Fruit fly (Drosophila melanogaster): Measurements from ENCODE around the gene CG32407.

CG32407 gene

dm6 chr3L:5922005-5922685 is at the start of gene CG32407:
CG32407 (plus strand) TSS chr3L:5922055.
- no peak for TF ChIP-seq CG14014 (GFP tag; IDR thresholded peaks at IDR 0.05)
- TF ChIP-seq lilli (GFP tag; optimal IDR thresholded peaks at IDR 0.05): no peak
- no peak for TF ChIP-seq H2.0 (GFP tag; IDR thresholded peaks at IDR 0.05)
- no peak for TF ChIP-seq CG11504 (tag; optimal IDR thresholded peaks at IDR 0.05)
- TF ChIP-seq zen (tag; optimal IDR thresholded peaks at IDR 0.05): no peak
- TF ChIP-seq Xrp1 (GFP tag; IDR thresholded peaks at IDR 0.05): 0 out of 2 replicates have a peak, but pooled peaks have one; percentile 20
- no peak for TF ChIP-seq CG8765 (GFP tag; IDR thresholded peaks at IDR 0.05)
- TF ChIP-seq MTF-1 (GFP tag; optimal IDR thresholded peaks at IDR 0.05; ENCODE audit: borderline replicate concordance): no peak
- TF ChIP-seq CG33557 (GFP tag; optimal IDR thresholded peaks at IDR 0.05): no peak
- TF ChIP-seq ftz-f1 (GFP tag; optimal IDR thresholded peaks at IDR 0.05): no peak
- 0 out of 2 replicates have a peak, but pooled peaks have one; percentile 23 for TF ChIP-seq E2f1 (GFP tag; IDR thresholded peaks at IDR 0.05)
- no peak for TF ChIP-seq CG16815 (GFP tag; optimal IDR thresholded peaks at IDR 0.05)
- TF ChIP-seq hkb (optimal IDR thresholded peaks at IDR 0.05): no peak
- peak; percentile 13; the same call in 1 of the 2 replicates for TF ChIP-seq hkb (GFP tag; IDR thresholded peaks at IDR 0.05)
- TF ChIP-seq repo (GFP tag; optimal IDR thresholded peaks at IDR 0.05): peak; percentile 2
- TF ChIP-seq CG15479 (GFP tag; optimal IDR thresholded peaks at IDR 0.05): no peak
- no peak for TF ChIP-seq jing (GFP tag; optimal IDR thresholded peaks at IDR 0.05)
- no peak for TF ChIP-seq CG7839 (tag; optimal IDR thresholded peaks at IDR 0.05)
- no peak for TF ChIP-seq CG31224 (GFP tag; IDR thresholded peaks at IDR 0.05)
- no peak for TF ChIP-seq dan (GFP tag; IDR thresholded peaks at IDR 0.05)
- no peak for TF ChIP-seq CG1233 (GFP tag; optimal IDR thresholded peaks at IDR 0.05)
- TF ChIP-seq Dref (GFP tag; IDR thresholded peaks at IDR 0.05): no peak
- no peak for TF ChIP-seq nom (GFP tag; optimal IDR thresholded peaks at IDR 0.05)
- peak; percentile 53 for TF ChIP-seq Hey (tag; optimal IDR thresholded peaks at IDR 0.05)
- no peak for TF ChIP-seq CG14441 (GFP tag; IDR thresholded peaks at IDR 0.05)
- no peak for TF ChIP-seq crc (GFP tag; optimal IDR thresholded peaks at IDR 0.05)
- TF ChIP-seq CG8388 (GFP tag; optimal IDR thresholded peaks at IDR 0.05): no peak
- TF ChIP-seq TFAM (GFP tag; optimal IDR thresholded peaks at IDR 0.05): no peak
- no peak for TF ChIP-seq CG30020 (tag; optimal IDR thresholded peaks at IDR 0.05)
- TF ChIP-seq CG6813 (GFP tag; optimal IDR thresholded peaks at IDR 0.05): peak; percentile 2
- TF ChIP-seq BtbVII (GFP tag; optimal IDR thresholded peaks at IDR 0.05): no peak
- TF ChIP-seq exex (tag; optimal IDR thresholded peaks at IDR 0.05): peak; percentile 58
- peak in 1 of 2 experiments; percentile 4 for TF ChIP-seq Hr78 (GFP tag; optimal IDR thresholded peaks at IDR 0.05)
- no peak for TF ChIP-seq Ada2b (GFP tag; IDR thresholded peaks at IDR 0.05)
- no peak for TF ChIP-seq sisA (GFP tag; IDR thresholded peaks at IDR 0.05)
- TF ChIP-seq zen2 (GFP tag; IDR thresholded peaks at IDR 0.05; ENCODE audit: partially characterized antibody): no peak
- no peak for TF ChIP-seq Six4 (GFP tag; optimal IDR thresholded peaks at IDR 0.05)
- peak; percentile 65 for TF ChIP-seq pros (GFP tag; optimal IDR thresholded peaks at IDR 0.05)
- peak; percentile 45 for TF ChIP-seq CG12769 (tag; optimal IDR thresholded peaks at IDR 0.05)
- TF ChIP-seq Oaz (GFP tag; IDR thresholded peaks at IDR 0.05): no peak
- TF ChIP-seq Fer3 (tag; optimal IDR thresholded peaks at IDR 0.05): no peak
- no peak for TF ChIP-seq CG18476 (GFP tag; optimal IDR thresholded peaks at IDR 0.05)
- TF ChIP-seq eyg (GFP tag; optimal IDR thresholded peaks at IDR 0.05): no peak
- no peak for TF ChIP-seq Asciz (GFP tag; optimal IDR thresholded peaks at IDR 0.05)
- no peak for TF ChIP-seq CG2120 (GFP tag; optimal IDR thresholded peaks at IDR 0.05)
- TF ChIP-seq CG4707 (GFP tag; optimal IDR thresholded peaks at IDR 0.05): no peak
- no peak for TF ChIP-seq CG14710 (tag; optimal IDR thresholded peaks at IDR 0.05)
- no peak for TF ChIP-seq chn (GFP tag; optimal IDR thresholded peaks at IDR 0.05)
- TF ChIP-seq wdn (GFP tag; IDR thresholded peaks at IDR 0.05): no peak
- TF ChIP-seq sug (tag; optimal IDR thresholded peaks at IDR 0.05): peak; percentile 97

All from whole organism, embryonic.